Worm (Caenorhabditis elegans): ENCODE results near the gene ttr-42.

DNA sequence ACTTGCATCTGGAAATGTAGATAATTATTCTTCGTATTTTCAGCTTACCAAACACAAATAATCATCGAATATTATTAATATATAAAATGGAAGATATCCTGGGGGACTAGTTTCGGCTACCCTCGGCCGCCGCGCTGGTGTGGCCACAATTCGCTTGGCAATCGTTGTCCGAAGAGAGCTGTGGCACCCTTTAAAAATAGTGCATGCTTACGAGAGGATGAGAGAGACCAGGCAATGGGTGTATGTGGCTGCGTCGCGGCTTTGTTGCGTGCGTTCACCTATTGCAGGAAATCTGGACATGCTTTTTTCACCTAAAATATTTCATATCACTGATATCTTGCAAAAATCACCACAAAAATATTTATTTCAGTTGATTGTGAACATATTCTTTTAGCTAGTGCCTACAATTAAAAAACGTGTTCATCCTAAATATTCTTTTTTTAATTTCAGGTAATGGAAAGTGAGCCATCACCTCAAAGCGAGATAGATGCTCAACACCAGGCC lies 4.8 kb upstream of the ttr-42 start, which contains the start of the genes ccd-5 and F52H2.1:
- TF ChIP-seq ztf-11 (tag; optimal IDR thresholded peaks at IDR 0.05) (no peak), egl-27 (tag; optimal IDR thresholded peaks at IDR 0.05) (no peak), nhr-41 (GFP tag; IDR thresholded peaks at IDR 0.05) (no peak), hlh-30 (tag; optimal IDR thresholded peaks at IDR 0.05; ENCODE audit: insufficient read depth) (no peak), snpc-4 (tag; optimal IDR thresholded peaks at IDR 0.05) (no peak)

Data from whole organism, L4 larva.